Worm (Caenorhabditis elegans) whole organism, late embryonic: ENCODE results near the gene C14F11.7.
A peak's percentile ranks its signal among the peaks of the same experiment; 100 is the strongest.

ENCODE experiments used
- C08G9.2 ChIP-seq: sonication (generic microtip); optimal IDR thresholded peaks from 2 replicates; lab custom pipeline; 2016; ENCODE audit warnings: mild to moderate bottlenecking, missing genetic modification characterization, moderate library complexity, missing compliant biosample characterization
- F13H6.1 ChIP-seq: sonication (generic microtip); optimal IDR thresholded peaks from 2 replicates; lab custom pipeline; 2016; ENCODE audit warnings: missing genetic modification characterization, missing compliant biosample characterization
- K02D7.2 ChIP-seq: sonication (generic microtip); optimal IDR thresholded peaks from 2 replicates; lab custom pipeline; 2017; ENCODE audit warnings: mild to moderate bottlenecking, missing genetic modification characterization, missing compliant biosample characterization
- T23F11.4 ChIP-seq: fragments of 200-800 bp; sonication (Bioruptor generic); optimal IDR thresholded peaks from 2 replicates; lab custom pipeline; 2018; ENCODE audit warnings: mild to moderate bottlenecking, missing genetic modification characterization, missing compliant biosample characterization
- Y22D7AL.16 ChIP-seq: sonication (generic microtip); optimal IDR thresholded peaks from 2 replicates; lab custom pipeline; 2016; ENCODE audit warnings: missing genetic modification characterization, missing compliant biosample characterization
- ama-1 ChIP-seq: fragments of 150-350 bp; optimal IDR thresholded peaks from 2 replicates; lab custom pipeline; 2014
- ceh-14 ChIP-seq: sonication (generic microtip); optimal IDR thresholded peaks from 2 replicates; lab custom pipeline; 2016; ENCODE audit warnings: missing genotype, missing genetic modification characterization, missing compliant biosample characterization
- ceh-18 ChIP-seq: sonication (generic microtip); optimal IDR thresholded peaks from 2 replicates; lab custom pipeline; 2016; ENCODE audit warnings: missing genetic modification characterization, missing compliant biosample characterization
- ceh-24 ChIP-seq: sonication (generic microtip); optimal IDR thresholded peaks from 2 replicates; lab custom pipeline; 2016; ENCODE audit warnings: mild to moderate bottlenecking, missing genetic modification characterization, missing compliant biosample characterization
- ceh-30 ChIP-seq: fragments of 150-350 bp; optimal IDR thresholded peaks from 2 replicates; lab custom pipeline; 2014; ENCODE audit warnings: missing biosample characterization, missing genetic modification characterization
- ceh-31 ChIP-seq: sonication (generic microtip); optimal IDR thresholded peaks from 2 replicates; lab custom pipeline; 2016; ENCODE audit warnings: missing genetic modification characterization, missing compliant biosample characterization
- ceh-45 ChIP-seq: fragments of 200-800 bp; sonication (Bioruptor generic); IDR thresholded peaks from 2 replicates; pipeline ENCODE4 v1.3.6; 2022; ENCODE audit warnings: missing genetic modification reagents, missing genetic modification characterization, missing compliant biosample characterization
- ceh-48 ChIP-seq: sonication (generic microtip); optimal IDR thresholded peaks from 2 replicates; lab custom pipeline; 2016; ENCODE audit warnings: missing genetic modification characterization, inconsistent platforms, missing compliant biosample characterization
- ceh-6 ChIP-seq: fragments of 200-800 bp; sonication (Bioruptor generic); optimal IDR thresholded peaks from 2 replicates; lab custom pipeline; 2018; ENCODE audit warnings: mild to moderate bottlenecking, missing genetic modification characterization, missing compliant biosample characterization
- che-1 ChIP-seq: sonication (generic microtip); optimal IDR thresholded peaks from 2 replicates; lab custom pipeline; 2016; ENCODE audit warnings: mild to moderate bottlenecking, missing genetic modification characterization, missing compliant biosample characterization
- dmd-4 ChIP-seq: sonication (generic microtip); optimal IDR thresholded peaks from 2 replicates; lab custom pipeline; 2016; ENCODE audit warnings: borderline replicate concordance, missing genetic modification characterization, missing compliant biosample characterization
- elt-2 ChIP-seq: sonication (generic microtip); optimal IDR thresholded peaks from 2 replicates; lab custom pipeline; 2016; ENCODE audit warnings: missing genetic modification reagents, missing genetic modification characterization, missing compliant biosample characterization
- eyg-1 ChIP-seq: sonication (generic microtip); optimal IDR thresholded peaks from 2 replicates; lab custom pipeline; 2016; ENCODE audit warnings: missing genotype, missing genetic modification characterization, missing compliant biosample characterization
- fax-1 ChIP-seq: sonication (generic microtip); optimal IDR thresholded peaks from 2 replicates; lab custom pipeline; 2016; ENCODE audit warnings: missing genotype, missing genetic modification characterization, missing compliant biosample characterization
- fkh-6 ChIP-seq: sonication (generic microtip); optimal IDR thresholded peaks from 2 replicates; lab custom pipeline; 2016; ENCODE audit warnings: missing genetic modification characterization, missing compliant biosample characterization
- gmeb-2 ChIP-seq: sonication (generic microtip); optimal IDR thresholded peaks from 2 replicates; lab custom pipeline; 2016; ENCODE audit warnings: missing genetic modification characterization, inconsistent platforms, missing compliant biosample characterization
- hlh-13 ChIP-seq: fragments of 200-800 bp; sonication (Bioruptor generic); optimal IDR thresholded peaks from 2 replicates; lab custom pipeline; 2018; ENCODE audit warnings: mild to moderate bottlenecking, missing genetic modification characterization, missing compliant biosample characterization
- hlh-15 ChIP-seq: sonication (generic microtip); optimal IDR thresholded peaks from 2 replicates; lab custom pipeline; 2016; ENCODE audit warnings: missing genetic modification characterization, missing compliant biosample characterization
- lim-6 ChIP-seq: sonication (generic microtip); optimal IDR thresholded peaks from 2 replicates; lab custom pipeline; 2016; ENCODE audit warnings: missing genetic modification characterization, missing compliant biosample characterization
- lin-11 ChIP-seq: fragments of 200-800 bp; sonication (Bioruptor generic); optimal IDR thresholded peaks from 2 replicates; lab custom pipeline; 2018; ENCODE audit warnings: mild to moderate bottlenecking, missing genetic modification characterization, missing compliant biosample characterization
- madf-2 ChIP-seq: sonication (generic microtip); optimal IDR thresholded peaks from 2 replicates; lab custom pipeline; 2017; ENCODE audit warnings: missing genetic modification characterization, missing compliant biosample characterization
- nhr-11 ChIP-seq: fragments of 150-350 bp; optimal IDR thresholded peaks from 2 replicates; lab custom pipeline; 2014; ENCODE audit warnings: missing biosample characterization, missing genetic modification characterization
- npax-4 ChIP-seq: sonication (generic microtip); optimal IDR thresholded peaks from 2 replicates; lab custom pipeline; 2016; ENCODE audit warnings: missing genetic modification characterization, missing compliant biosample characterization
- pat-9 ChIP-seq: fragments of 200-800 bp; sonication (Bioruptor generic); optimal IDR thresholded peaks from 2 replicates; lab custom pipeline; 2018; ENCODE audit warnings: mild to moderate bottlenecking, missing genetic modification characterization, moderate library complexity, missing compliant biosample characterization
- pha-2 ChIP-seq: sonication (generic microtip); optimal IDR thresholded peaks from 2 replicates; lab custom pipeline; 2017; ENCODE audit warnings: mild to moderate bottlenecking, missing genetic modification characterization, missing compliant biosample characterization
- pha-4 ChIP-seq: fragments of 150-350 bp; optimal IDR thresholded peaks from 2 replicates; lab custom pipeline; 2018; ENCODE audit warnings: missing biosample characterization, missing genetic modification reagents, missing genetic modification characterization
- ref-2 ChIP-seq: sonication (generic microtip); optimal IDR thresholded peaks from 2 replicates; lab custom pipeline; 2016; ENCODE audit warnings: missing genetic modification characterization, missing compliant biosample characterization
- sdc-2 ChIP-seq: sonication (generic microtip); optimal IDR thresholded peaks from 2 replicates; lab custom pipeline; 2016; ENCODE audit warnings: missing genotype, missing genetic modification characterization, missing compliant biosample characterization
- sox-2 ChIP-seq: fragments of 200-800 bp; sonication (Bioruptor generic); IDR thresholded peaks from 2 replicates; pipeline ENCODE4 v1.3.6; 2022; ENCODE audit warnings: missing genetic modification reagents, missing genetic modification characterization, missing compliant biosample characterization
- syd-9 ChIP-seq: sonication (generic microtip); optimal IDR thresholded peaks from 2 replicates; lab custom pipeline; 2016; ENCODE audit warnings: mild to moderate bottlenecking, missing genetic modification characterization, moderate library complexity, missing compliant biosample characterization
- tbx-2 ChIP-seq: sonication (generic microtip); optimal IDR thresholded peaks from 2 replicates; lab custom pipeline; 2016; ENCODE audit warnings: missing genetic modification characterization, missing compliant biosample characterization
- tbx-7 ChIP-seq: sonication (generic microtip); optimal IDR thresholded peaks from 2 replicates; lab custom pipeline; 2016; ENCODE audit warnings: missing genotype, missing genetic modification characterization, missing compliant biosample characterization
- ttx-3 ChIP-seq: sonication (generic microtip); optimal IDR thresholded peaks from 2 replicates; lab custom pipeline; 2016; ENCODE audit warnings: missing genetic modification reagents, missing genetic modification characterization, missing compliant biosample characterization
- unc-3 ChIP-seq, 2 experiments: fragments of 200-800 bp in 1 of 2; sonication (Bioruptor generic) in 1 of 2; sonication (generic microtip) in 1 of 2; conservative IDR thresholded peaks in 1 of 2; optimal IDR thresholded peaks in 1 of 2; 2 replicates each; pipeline versions ENCODE4 v1.3.6 to Lab custom; 2016 to 2022; ENCODE audit warnings: missing compliant biosample characterization in 2 of 2, missing genetic modification characterization in 2 of 2, missing genetic modification reagents in 1 of 2
- unc-42 ChIP-seq: sonication (generic microtip); optimal IDR thresholded peaks from 2 replicates; lab custom pipeline; 2016; ENCODE audit warnings: missing genotype, missing genetic modification characterization, missing compliant biosample characterization
- unc-55 ChIP-seq: sonication (generic microtip); optimal IDR thresholded peaks from 2 replicates; lab custom pipeline; 2017; ENCODE audit warnings: missing biosample characterization, missing genetic modification reagents, missing genetic modification characterization
- unc-86 ChIP-seq: sonication (generic microtip); optimal IDR thresholded peaks from 2 replicates; lab custom pipeline; 2016; ENCODE audit warnings: missing genetic modification characterization, missing compliant biosample characterization
- ztf-16 ChIP-seq: sonication (generic microtip); optimal IDR thresholded peaks from 2 replicates; lab custom pipeline; 2017; ENCODE audit warnings: missing genetic modification characterization, missing compliant biosample characterization

C14F11.7 gene

DNA sequence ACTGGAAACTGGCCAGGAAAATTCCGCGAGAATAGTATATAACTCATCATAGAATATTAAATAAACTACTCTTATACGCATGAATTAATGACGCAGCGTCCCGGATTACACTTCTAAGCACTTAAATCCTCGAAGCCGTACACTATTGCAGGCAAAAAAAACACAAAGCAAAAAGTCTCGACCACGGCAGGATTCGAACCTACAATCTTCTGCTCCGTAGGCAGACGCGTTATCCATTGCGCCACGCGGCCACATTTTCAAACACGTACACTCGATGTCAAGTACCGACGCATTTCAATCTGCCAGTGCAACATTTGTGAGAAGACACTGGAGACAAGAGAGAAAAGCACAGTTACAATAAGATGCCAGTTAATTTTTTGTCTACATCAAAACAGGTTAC, 11.5 kb upstream of the C14F11.7 start (continued):
- TF ChIP-seq T23F11.4 (GFP tag; lab: Kevin White, UChicago) (peak; percentile 53), ama-1 (lab: Kevin White, UChicago) (no peak), lim-6 (tag; lab: Kevin White, UChicago) (no peak), sdc-2 (tag; lab: Kevin White, UChicago) (peak; percentile 33), ceh-45 (GFP tag; lab: Robert Waterston, UW) (peak; percentile 53; the same call in 1 of the 2 replicates), che-1 (tag; lab: Kevin White, UChicago) (peak; percentile 62), hlh-15 (tag; lab: Kevin White, UChicago) (peak; percentile 35), ceh-30 (tag; lab: Kevin White, UChicago) (no peak), syd-9 (tag; lab: Kevin White, UChicago) (peak; percentile 52), ref-2 (peak; percentile 42), ttx-3 (tag; lab: Kevin White, UChicago) (peak; percentile 22), ceh-14 (peak; percentile 45), F13H6.1 (tag; lab: Kevin White, UChicago) (peak; percentile 13), ztf-16 (peak; percentile 22), eyg-1 (tag; lab: Kevin White, UChicago) (no peak), gmeb-2 (tag; lab: Kevin White, UChicago) (peak; percentile 40), Y22D7AL.16 (tag; lab: Kevin White, UChicago) (no peak)

DNA sequence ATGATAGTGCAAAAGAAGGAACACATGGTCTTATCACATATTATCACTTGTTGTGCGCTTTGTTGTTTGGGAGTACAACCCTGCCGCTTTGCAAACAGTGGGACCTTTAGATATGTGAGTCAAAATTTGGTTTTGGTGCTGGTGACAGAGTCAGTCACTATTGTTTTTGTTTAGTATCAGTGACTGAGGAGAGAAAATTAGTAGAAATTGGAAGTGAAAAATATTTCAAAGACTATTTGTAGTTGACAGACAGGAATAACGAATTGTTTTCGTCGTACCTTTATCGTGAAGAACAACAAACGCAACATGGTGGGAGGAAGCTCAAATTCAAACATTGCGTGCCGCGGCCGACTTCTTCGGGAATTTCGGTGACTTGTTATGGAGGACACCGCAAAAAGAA, 8.2 kb upstream of the C14F11.7 start, which contains the start of gene lrch-1:
Gene lrch-1 (minus strand): TSS at position 101 of the 400 bp plus-strand sequence.
- no peak for TF ChIP-seq ref-2
- no peak for TF ChIP-seq eyg-1 (tag; lab: Kevin White, UChicago)
- no peak for TF ChIP-seq pha-4 (tag; lab: Kevin White, UChicago)
- TF ChIP-seq elt-2 (tag; lab: Kevin White, UChicago): peak; percentile 29

DNA sequence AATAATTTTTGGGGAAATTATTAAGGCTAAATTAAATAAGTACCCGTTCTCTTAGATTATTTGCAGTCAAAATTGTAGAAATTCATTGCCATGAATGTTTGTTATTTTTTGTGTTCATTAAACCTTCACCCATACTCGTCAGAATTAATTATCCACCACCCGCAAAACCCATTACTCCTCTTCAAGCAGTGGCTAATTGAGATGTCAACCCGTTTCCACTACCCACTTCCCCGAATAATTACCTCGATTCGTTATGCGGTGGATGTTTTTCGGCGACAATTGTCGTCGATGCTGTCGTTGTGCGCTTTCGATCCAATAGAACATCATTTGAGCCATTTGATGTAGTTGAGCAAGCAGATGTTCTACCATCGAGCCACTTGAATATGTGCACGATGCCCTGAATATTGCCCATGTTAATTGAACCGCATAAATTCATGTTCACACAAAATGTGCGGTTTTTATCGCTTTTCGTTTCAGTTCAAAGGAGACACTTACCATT, 3.0 kb upstream of the C14F11.7 start:
- TF ChIP-seq npax-4 (no peak), unc-3 (GFP tag; conservative IDR thresholded peaks at IDR 0.05; lab: Robert Waterston, UW) (no peak), unc-3 (tag; optimal IDR thresholded peaks at IDR 0.05; lab: Kevin White, UChicago) (no peak), unc-86 (tag; lab: Kevin White, UChicago) (no peak), che-1 (tag; lab: Kevin White, UChicago) (no peak), ceh-31 (tag; lab: Kevin White, UChicago) (peak; percentile 33), pat-9 (tag; lab: Kevin White, UChicago) (no peak), ceh-18 (tag; lab: Kevin White, UChicago) (no peak), unc-42 (tag; lab: Kevin White, UChicago) (peak; percentile 77), fax-1 (tag; lab: Kevin White, UChicago) (no peak)

DNA sequence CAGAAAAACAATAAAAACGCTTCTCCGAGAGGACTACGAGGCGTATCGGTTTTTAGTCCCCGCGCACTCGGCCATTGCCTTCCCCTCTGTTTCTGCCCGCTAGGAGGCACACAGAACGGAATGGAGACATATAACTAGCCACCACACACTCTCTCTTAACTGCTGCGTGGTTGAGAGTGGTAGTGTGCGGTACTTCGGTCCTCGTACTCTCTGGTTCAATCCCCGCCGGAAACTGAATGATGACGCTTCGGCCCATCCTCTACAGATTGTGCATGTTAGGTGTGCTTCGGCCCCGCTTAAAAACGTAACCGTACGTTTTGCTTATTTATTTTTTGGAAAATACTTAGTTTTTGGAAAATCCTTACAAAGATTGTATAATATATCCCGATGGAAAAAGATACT, 675 bp downstream of the C14F11.7 start, which contains the start of gene T13C5.6:
Gene T13C5.6 (minus strand): TSS at position 1 of the 402 bp plus-strand sequence.
- TF ChIP-seq unc-3 (GFP tag; conservative IDR thresholded peaks at IDR 0.05; lab: Robert Waterston, UW) (peak; percentile 98), unc-3 (tag; optimal IDR thresholded peaks at IDR 0.05; lab: Kevin White, UChicago) (peak; percentile 95), npax-4 (peak; percentile 94), ama-1 (lab: Kevin White, UChicago) (no peak), pha-2 (peak; percentile 95), dmd-4 (tag; lab: Kevin White, UChicago) (peak; percentile 96), F13H6.1 (tag; lab: Kevin White, UChicago) (peak; percentile 96), ceh-6 (GFP tag; lab: Kevin White, UChicago) (peak; percentile 98), lin-11 (tag; lab: Kevin White, UChicago) (peak; percentile 92), ceh-48 (tag; lab: Kevin White, UChicago) (peak; percentile 93), pat-9 (tag; lab: Kevin White, UChicago) (peak; percentile 98), ceh-31 (tag; lab: Kevin White, UChicago) (peak; percentile 97), hlh-15 (tag; lab: Kevin White, UChicago) (peak; percentile 99), sdc-2 (tag; lab: Kevin White, UChicago) (peak; percentile 94), ceh-24 (tag; lab: Kevin White, UChicago) (peak; percentile 96), unc-55 (GFP tag; lab: Kevin White, UChicago) (peak; percentile 47), Y22D7AL.16 (tag; lab: Kevin White, UChicago) (peak; percentile 95), madf-2 (peak; percentile 95), fkh-6 (peak; percentile 97), T23F11.4 (GFP tag; lab: Kevin White, UChicago) (peak; percentile 97), tbx-2 (peak; percentile 98), hlh-13 (GFP tag; lab: Kevin White, UChicago) (peak; percentile 96), nhr-11 (no peak), tbx-7 (tag; lab: Kevin White, UChicago) (peak; percentile 89), ceh-30 (tag; lab: Kevin White, UChicago) (peak; percentile 97), ceh-14 (peak; percentile 97), K02D7.2 (tag; lab: Kevin White, UChicago) (peak; percentile 93), C08G9.2 (peak; percentile 95), sox-2 (GFP tag; lab: Robert Waterston, UW) (peak; percentile 96), eyg-1 (tag; lab: Kevin White, UChicago) (peak; percentile 97), elt-2 (tag; lab: Kevin White, UChicago) (peak; percentile 98)
